Fruit fly (Drosophila melanogaster): Measurements from ENCODE around the gene Ugt35D1.

The Ugt35D1 gene

dm6 chr3R:31404499-31405276 is 9.6 kb upstream of the Ugt35D1 start, which contains the start of gene Gprk2:
Gprk2 (plus strand) TSS chr3R:31405245.
- TF ChIP-seq noc (tag; optimal IDR thresholded peaks at IDR 0.05): peak; percentile 98

- no peak for TF ChIP-seq noc (tag; optimal IDR thresholded peaks at IDR 0.05)
Measured at dm6 chr3R:31393427-31393826, 1.7 kb downstream of the Ugt35D1 start, which contains the start of gene CG31204. CG31204 (minus strand) TSS chr3R:31393527.

- no peak for TF ChIP-seq noc (tag; optimal IDR thresholded peaks at IDR 0.05)
Measured at dm6 chr3R:31385820-31386330, 9.2 kb downstream of the Ugt35D1 start.

- peak; percentile 93 for TF ChIP-seq noc (tag; optimal IDR thresholded peaks at IDR 0.05)
Measured at dm6 chr3R:31384108-31384507, 11.0 kb downstream of the Ugt35D1 start.

dm6 chr3R:31381861-31382260 is 13.2 kb downstream of the Ugt35D1 start, which contains the start of gene CG1607:
CG1607 (plus strand) TSS chr3R:31382109.
- no peak for TF ChIP-seq noc (tag; optimal IDR thresholded peaks at IDR 0.05)

dm6 chr3R:31381216-31381688 is 13.9 kb downstream of the Ugt35D1 start:
- no peak for TF ChIP-seq noc (tag; optimal IDR thresholded peaks at IDR 0.05)

dm6 chr3R:31380489-31380888 is 14.6 kb downstream of the Ugt35D1 start:
- TF ChIP-seq noc (tag; optimal IDR thresholded peaks at IDR 0.05): no peak

- TF ChIP-seq noc (tag; optimal IDR thresholded peaks at IDR 0.05): no peak
Measured at dm6 chr3R:31372127-31372526, 23.0 kb downstream of the Ugt35D1 start, which contains the start of gene gskt. gskt (plus strand) TSS chr3R:31372427.

dm6 chr3R:31370204-31370603 is 24.9 kb downstream of the Ugt35D1 start:
- no peak for TF ChIP-seq noc (tag; optimal IDR thresholded peaks at IDR 0.05)

dm6 chr3R:31369054-31369453 is 26.1 kb downstream of the Ugt35D1 start:
- no peak for TF ChIP-seq noc (tag; optimal IDR thresholded peaks at IDR 0.05)

- TF ChIP-seq noc (tag; optimal IDR thresholded peaks at IDR 0.05): no peak
Measured at dm6 chr3R:31363615-31364014, 31.5 kb downstream of the Ugt35D1 start.

dm6 chr3R:31346657-31347056 is 48.4 kb downstream of the Ugt35D1 start:
- TF ChIP-seq noc (tag; optimal IDR thresholded peaks at IDR 0.05): no peak

- no peak for TF ChIP-seq noc (tag; optimal IDR thresholded peaks at IDR 0.05)
Measured at dm6 chr3R:31345626-31346025, 49.5 kb downstream of the Ugt35D1 start.
